Worm (Caenorhabditis elegans): Measurements from ENCODE around the gene akap-1.

akap-1 gene

ce11 chrIII:6312244-6312643, 40.9 kb upstream of the akap-1 start:
- no peak for TF ChIP-seq peb-1 (tag; optimal IDR thresholded peaks at IDR 0.05)
- TF ChIP-seq aly-2 (tag; optimal IDR thresholded peaks at IDR 0.05) = no peak
- no peak for TF ChIP-seq mbf-1 (tag; optimal IDR thresholded peaks at IDR 0.05)
- TF ChIP-seq skn-1 (tag; optimal IDR thresholded peaks at IDR 0.05) = no peak
- peak; percentile 35 for TF ChIP-seq crh-2 (tag; optimal IDR thresholded peaks at IDR 0.05)

ce11 chrIII:6315515-6315914, 37.7 kb upstream of the akap-1 start:
- TF ChIP-seq ceh-16 (tag; optimal IDR thresholded peaks at IDR 0.05) (no peak), mdl-1 (tag; optimal IDR thresholded peaks at IDR 0.05) (no peak), sma-3 (GFP tag; optimal IDR thresholded peaks at IDR 0.05) (no peak), zag-1 (tag; optimal IDR thresholded peaks at IDR 0.05) (no peak), elt-1 (tag; optimal IDR thresholded peaks at IDR 0.05) (no peak), nhr-25 (tag; optimal IDR thresholded peaks at IDR 0.05) (no peak), unc-55 (GFP tag; optimal IDR thresholded peaks at IDR 0.05) (no peak), sem-4 (tag; optimal IDR thresholded peaks at IDR 0.05) (no peak)

DNA sequence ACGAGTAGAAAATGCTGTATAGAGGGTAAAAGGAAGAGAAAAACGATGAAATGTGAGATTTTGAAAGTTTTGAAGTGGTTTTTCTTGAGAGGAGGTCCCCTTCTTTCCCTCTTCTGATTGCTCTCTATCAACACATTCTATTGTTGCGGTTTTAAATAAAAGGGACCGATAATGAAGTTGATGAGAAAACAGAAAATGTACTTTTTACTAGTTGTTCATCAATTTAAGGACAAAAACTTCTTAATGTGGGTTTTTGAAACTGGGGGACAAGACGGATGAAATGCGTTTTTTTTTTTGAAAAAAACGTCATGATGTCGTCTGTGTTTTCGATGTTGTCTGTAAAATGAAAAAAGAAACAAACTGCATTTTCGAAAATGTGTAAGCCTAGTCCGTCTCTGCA, 36.4 kb upstream of the akap-1 start:
- no peak for TF ChIP-seq mab-5 (tag; optimal IDR thresholded peaks at IDR 0.05)
- TF ChIP-seq elt-1 (tag; optimal IDR thresholded peaks at IDR 0.05) = no peak
- TF ChIP-seq unc-62 (GFP tag; optimal IDR thresholded peaks at IDR 0.05) = no peak
- TF ChIP-seq ceh-82 (tag; optimal IDR thresholded peaks at IDR 0.05) = no peak
- no peak for TF ChIP-seq sma-3 (GFP tag; optimal IDR thresholded peaks at IDR 0.05)
- TF ChIP-seq nhr-23 (tag; optimal IDR thresholded peaks at IDR 0.05) = no peak
- TF ChIP-seq blmp-1 (tag; optimal IDR thresholded peaks at IDR 0.05; ENCODE audit: insufficient read depth) = no peak
- no peak for TF ChIP-seq nhr-21 (tag; optimal IDR thresholded peaks at IDR 0.05)
- TF ChIP-seq ama-1 (optimal IDR thresholded peaks at IDR 0.05) = no peak

DNA sequence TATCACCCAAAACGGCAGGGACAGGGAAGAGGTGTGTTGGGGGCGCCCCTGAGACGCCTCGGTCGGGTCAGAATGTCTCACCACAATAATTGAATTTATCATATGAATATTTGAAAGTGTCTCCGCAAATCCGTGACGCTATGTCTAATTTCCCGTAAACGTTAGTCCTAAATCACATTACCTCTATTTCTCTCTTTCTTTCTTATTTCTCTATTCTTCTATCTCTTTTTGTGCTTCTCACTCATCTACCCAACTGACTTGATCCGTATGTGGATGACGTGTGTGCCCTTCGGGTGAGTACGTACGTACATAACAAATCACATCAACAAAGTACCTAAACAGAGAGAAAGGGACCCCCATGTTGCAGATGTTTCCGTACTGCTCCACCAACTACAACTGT, 35.8 kb upstream of the akap-1 start:
- no peak for TF ChIP-seq egl-27 (tag; optimal IDR thresholded peaks at IDR 0.05)
- TF ChIP-seq sma-9 (GFP tag; optimal IDR thresholded peaks at IDR 0.05) = peak; percentile 71
- TF ChIP-seq sma-9 (tag; optimal IDR thresholded peaks at IDR 0.05) = no peak

DNA sequence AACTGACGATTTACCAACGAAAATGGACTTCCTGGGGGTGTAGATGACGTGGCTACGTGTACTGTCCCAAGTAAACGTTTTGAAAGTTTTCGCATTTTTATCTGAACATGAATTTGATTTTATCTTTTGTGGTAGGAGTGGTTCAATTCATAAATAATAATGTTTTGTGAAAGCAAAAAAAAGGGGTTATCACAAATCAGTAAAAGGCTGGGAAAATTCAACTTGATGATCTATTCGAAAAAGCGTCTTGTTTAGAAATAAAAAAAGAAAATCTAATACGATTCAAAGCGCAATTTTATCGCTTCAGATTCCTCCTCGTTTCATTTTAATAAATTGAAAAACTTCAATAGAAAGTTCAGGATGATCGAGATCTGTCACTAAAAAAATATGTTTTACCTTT, 29.0 kb upstream of the akap-1 start, which contains the start of gene C56G2.5:
Gene C56G2.5, minus strand, starts transcription at position 101 of the 400 bp plus-strand sequence.
- TF ChIP-seq fos-1 (tag; optimal IDR thresholded peaks at IDR 0.05) (no peak), unc-62 (GFP tag; optimal IDR thresholded peaks at IDR 0.05) (no peak), sma-9 (GFP tag; optimal IDR thresholded peaks at IDR 0.05) (no peak), sma-9 (tag; optimal IDR thresholded peaks at IDR 0.05) (no peak)

DNA sequence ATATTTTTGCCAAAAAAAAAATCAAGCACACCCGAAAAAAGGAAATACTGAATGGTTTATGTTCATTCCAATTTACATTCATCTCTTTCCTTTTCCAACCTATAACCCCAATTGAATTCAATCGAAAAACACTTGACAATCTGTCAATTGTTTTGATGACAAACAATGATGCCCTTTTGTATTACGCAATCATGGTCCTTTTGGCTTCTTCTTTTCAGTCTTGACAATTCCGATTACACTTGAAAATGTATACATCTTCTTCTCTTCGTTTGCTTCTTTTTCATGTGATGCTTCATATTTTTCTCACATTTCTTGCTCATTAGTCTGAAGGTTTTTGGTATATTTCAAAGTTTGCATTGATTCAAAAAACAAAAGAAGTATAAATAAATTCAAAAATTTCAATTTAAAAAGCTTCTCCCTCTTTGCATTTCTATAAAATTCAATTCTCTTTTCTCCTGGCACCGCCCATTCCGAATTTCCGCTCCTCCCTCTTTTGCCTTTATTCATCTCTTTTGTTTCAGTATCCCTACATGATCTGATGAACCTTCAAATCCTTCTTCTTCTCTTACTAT, 21.9 kb upstream of the akap-1 start, which contains the start of gene C56G2.4:
Gene C56G2.4, plus strand, starts transcription at position 522 of the 572 bp plus-strand sequence.
- no peak for TF ChIP-seq nhr-23 (tag; optimal IDR thresholded peaks at IDR 0.05)
- TF ChIP-seq skn-1 (tag; optimal IDR thresholded peaks at IDR 0.05) = no peak

DNA sequence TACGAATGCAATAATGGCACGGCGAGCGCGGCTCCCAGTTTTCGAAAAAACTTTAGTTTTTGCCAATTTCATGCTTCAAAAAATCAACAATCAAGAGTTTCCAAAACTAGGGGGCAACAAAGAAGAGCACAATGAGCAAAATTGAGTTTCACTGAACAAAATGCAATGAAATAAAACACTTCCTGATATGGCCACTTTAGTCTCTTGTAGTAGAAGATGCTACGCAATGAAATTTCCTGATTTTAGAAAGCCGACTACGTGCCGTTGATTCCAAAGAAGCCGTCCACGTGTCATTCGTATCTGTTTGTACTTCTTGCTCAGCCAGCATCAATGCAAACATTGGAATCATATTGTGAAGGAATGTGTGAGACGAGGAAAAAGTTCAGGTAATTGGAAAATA, 18.8 kb upstream of the akap-1 start:
- TF ChIP-seq peb-1 (tag; optimal IDR thresholded peaks at IDR 0.05) = no peak
- no peak for TF ChIP-seq elt-3 (tag; optimal IDR thresholded peaks at IDR 0.05)
- TF ChIP-seq lin-39 (tag; optimal IDR thresholded peaks at IDR 0.05) = no peak
- no peak for TF ChIP-seq mdl-1 (tag; optimal IDR thresholded peaks at IDR 0.05)
- TF ChIP-seq ztf-11 (tag; optimal IDR thresholded peaks at IDR 0.05) = no peak
- no peak for TF ChIP-seq fos-1 (tag; optimal IDR thresholded peaks at IDR 0.05)
- TF ChIP-seq ceh-16 (tag; optimal IDR thresholded peaks at IDR 0.05) = no peak
- TF ChIP-seq zag-1 (tag; optimal IDR thresholded peaks at IDR 0.05) = no peak
- no peak for TF ChIP-seq aly-2 (tag; optimal IDR thresholded peaks at IDR 0.05)
- no peak for TF ChIP-seq unc-62 (GFP tag; optimal IDR thresholded peaks at IDR 0.05)
- no peak for TF ChIP-seq ztf-4 (tag; optimal IDR thresholded peaks at IDR 0.05)
- no peak for TF ChIP-seq sma-3 (GFP tag; optimal IDR thresholded peaks at IDR 0.05)
- TF ChIP-seq ama-1 (optimal IDR thresholded peaks at IDR 0.05) = no peak
